Worm (Caenorhabditis elegans) whole organism, late embryonic: ENCODE data around the gene C33H5.1.

Source experiments
- C08G9.2 ChIP-seq: sonication (generic microtip); optimal IDR thresholded peaks from 2 replicates; lab custom pipeline; 2016; ENCODE audit warnings: mild to moderate bottlenecking, missing genetic modification characterization, moderate library complexity, missing compliant biosample characterization
- C38D4.7 ChIP-seq: fragments of 200-800 bp; sonication (Bioruptor generic); optimal IDR thresholded peaks from 2 replicates; lab custom pipeline; 2018; ENCODE audit warnings: mild to moderate bottlenecking, missing genetic modification characterization, moderate library complexity, missing compliant biosample characterization
- K02D7.2 ChIP-seq: sonication (generic microtip); optimal IDR thresholded peaks from 2 replicates; lab custom pipeline; 2017; ENCODE audit warnings: mild to moderate bottlenecking, missing genetic modification characterization, missing compliant biosample characterization
- K09A11.1 ChIP-seq: sonication (generic microtip); optimal IDR thresholded peaks from 2 replicates; lab custom pipeline; 2017; ENCODE audit warnings: antibody characterized with exemption, mild to moderate bottlenecking, missing genetic modification characterization, missing compliant biosample characterization; ENCODE audit not compliant: insufficient read depth
- T23F11.4 ChIP-seq: fragments of 200-800 bp; sonication (Bioruptor generic); optimal IDR thresholded peaks from 2 replicates; lab custom pipeline; 2018; ENCODE audit warnings: mild to moderate bottlenecking, missing genetic modification characterization, missing compliant biosample characterization
- ahr-1 ChIP-seq: sonication (generic microtip); optimal IDR thresholded peaks from 2 replicates; lab custom pipeline; 2016; ENCODE audit warnings: missing genetic modification characterization, missing compliant biosample characterization
- ceh-18 ChIP-seq: sonication (generic microtip); optimal IDR thresholded peaks from 2 replicates; lab custom pipeline; 2016; ENCODE audit warnings: missing genetic modification characterization, missing compliant biosample characterization
- ceh-2 ChIP-seq: sonication (generic microtip); optimal IDR thresholded peaks from 2 replicates; lab custom pipeline; 2016; ENCODE audit warnings: missing genotype, missing genetic modification characterization, missing compliant biosample characterization
- ceh-24 ChIP-seq: sonication (generic microtip); optimal IDR thresholded peaks from 2 replicates; lab custom pipeline; 2016; ENCODE audit warnings: mild to moderate bottlenecking, missing genetic modification characterization, missing compliant biosample characterization
- ceh-34 ChIP-seq: sonication (generic microtip); optimal IDR thresholded peaks from 2 replicates; lab custom pipeline; 2016; ENCODE audit warnings: mild to moderate bottlenecking, missing genetic modification characterization, missing compliant biosample characterization
- ceh-48 ChIP-seq: sonication (generic microtip); optimal IDR thresholded peaks from 2 replicates; lab custom pipeline; 2016; ENCODE audit warnings: missing genetic modification characterization, inconsistent platforms, missing compliant biosample characterization
- ceh-6 ChIP-seq: fragments of 200-800 bp; sonication (Bioruptor generic); optimal IDR thresholded peaks from 2 replicates; lab custom pipeline; 2018; ENCODE audit warnings: mild to moderate bottlenecking, missing genetic modification characterization, missing compliant biosample characterization
- che-1 ChIP-seq: sonication (generic microtip); optimal IDR thresholded peaks from 2 replicates; lab custom pipeline; 2016; ENCODE audit warnings: mild to moderate bottlenecking, missing genetic modification characterization, missing compliant biosample characterization
- elt-2 ChIP-seq: sonication (generic microtip); optimal IDR thresholded peaks from 2 replicates; lab custom pipeline; 2016; ENCODE audit warnings: missing genetic modification reagents, missing genetic modification characterization, missing compliant biosample characterization
- elt-4 ChIP-seq: sonication (generic microtip); optimal IDR thresholded peaks from 2 replicates; lab custom pipeline; 2016; ENCODE audit warnings: missing genetic modification characterization, missing compliant biosample characterization
- eyg-1 ChIP-seq: sonication (generic microtip); optimal IDR thresholded peaks from 2 replicates; lab custom pipeline; 2016; ENCODE audit warnings: missing genotype, missing genetic modification characterization, missing compliant biosample characterization
- fkh-10 ChIP-seq: fragments of 150-350 bp; optimal IDR thresholded peaks from 2 replicates; lab custom pipeline; 2014; ENCODE audit warnings: missing biosample characterization, missing genetic modification reagents, missing genetic modification characterization
- fkh-6 ChIP-seq: sonication (generic microtip); optimal IDR thresholded peaks from 2 replicates; lab custom pipeline; 2016; ENCODE audit warnings: missing genetic modification characterization, missing compliant biosample characterization
- hlh-13 ChIP-seq: fragments of 200-800 bp; sonication (Bioruptor generic); optimal IDR thresholded peaks from 2 replicates; lab custom pipeline; 2018; ENCODE audit warnings: mild to moderate bottlenecking, missing genetic modification characterization, missing compliant biosample characterization
- hlh-15 ChIP-seq: sonication (generic microtip); optimal IDR thresholded peaks from 2 replicates; lab custom pipeline; 2016; ENCODE audit warnings: missing genetic modification characterization, missing compliant biosample characterization
- hlh-30 ChIP-seq: sonication (generic microtip); optimal IDR thresholded peaks from 2 replicates; lab custom pipeline; 2017; ENCODE audit warnings: antibody characterized with exemption, missing genetic modification characterization, missing compliant biosample characterization; ENCODE audit not compliant: insufficient read depth
- hlh-8 ChIP-seq: sonication (generic microtip); optimal IDR thresholded peaks from 2 replicates; lab custom pipeline; 2016; ENCODE audit warnings: missing genotype, missing genetic modification characterization, missing compliant biosample characterization
- madf-2 ChIP-seq: sonication (generic microtip); optimal IDR thresholded peaks from 2 replicates; lab custom pipeline; 2017; ENCODE audit warnings: missing genetic modification characterization, missing compliant biosample characterization
- mec-3 ChIP-seq: sonication (generic microtip); optimal IDR thresholded peaks from 2 replicates; lab custom pipeline; 2016; ENCODE audit warnings: borderline replicate concordance, missing genetic modification characterization, missing compliant biosample characterization
- nfya-1 ChIP-seq: sonication (generic microtip); optimal IDR thresholded peaks from 2 replicates; lab custom pipeline; 2017; ENCODE audit warnings: missing genetic modification characterization, mild to moderate bottlenecking, missing compliant biosample characterization, antibody characterized with exemption, moderate library complexity
- nhr-232 ChIP-seq: sonication (generic microtip); optimal IDR thresholded peaks from 2 replicates; lab custom pipeline; 2016; ENCODE audit warnings: missing genetic modification characterization, missing compliant biosample characterization
- npax-4 ChIP-seq: sonication (generic microtip); optimal IDR thresholded peaks from 2 replicates; lab custom pipeline; 2016; ENCODE audit warnings: missing genetic modification characterization, missing compliant biosample characterization
- pax-1 ChIP-seq: fragments of 150-350 bp; optimal IDR thresholded peaks from 2 replicates; lab custom pipeline; 2014; ENCODE audit warnings: missing biosample characterization, missing genetic modification characterization
- pha-2 ChIP-seq: sonication (generic microtip); optimal IDR thresholded peaks from 2 replicates; lab custom pipeline; 2017; ENCODE audit warnings: mild to moderate bottlenecking, missing genetic modification characterization, missing compliant biosample characterization
- pros-1 ChIP-seq: fragments of 150-350 bp; optimal IDR thresholded peaks from 2 replicates; lab custom pipeline; 2014; ENCODE audit warnings: missing biosample characterization, missing genetic modification reagents, missing genetic modification characterization
- ref-2 ChIP-seq: sonication (generic microtip); optimal IDR thresholded peaks from 2 replicates; lab custom pipeline; 2016; ENCODE audit warnings: missing genetic modification characterization, missing compliant biosample characterization
- sdc-2 ChIP-seq: sonication (generic microtip); optimal IDR thresholded peaks from 2 replicates; lab custom pipeline; 2016; ENCODE audit warnings: missing genotype, missing genetic modification characterization, missing compliant biosample characterization
- syd-9 ChIP-seq: sonication (generic microtip); optimal IDR thresholded peaks from 2 replicates; lab custom pipeline; 2016; ENCODE audit warnings: mild to moderate bottlenecking, missing genetic modification characterization, moderate library complexity, missing compliant biosample characterization
- ttx-3 ChIP-seq: sonication (generic microtip); optimal IDR thresholded peaks from 2 replicates; lab custom pipeline; 2016; ENCODE audit warnings: missing genetic modification reagents, missing genetic modification characterization, missing compliant biosample characterization
- unc-42 ChIP-seq: sonication (generic microtip); optimal IDR thresholded peaks from 2 replicates; lab custom pipeline; 2016; ENCODE audit warnings: missing genotype, missing genetic modification characterization, missing compliant biosample characterization
- unc-55 ChIP-seq: sonication (generic microtip); optimal IDR thresholded peaks from 2 replicates; lab custom pipeline; 2017; ENCODE audit warnings: missing biosample characterization, missing genetic modification reagents, missing genetic modification characterization
- ztf-16 ChIP-seq: sonication (generic microtip); optimal IDR thresholded peaks from 2 replicates; lab custom pipeline; 2017; ENCODE audit warnings: missing genetic modification characterization, missing compliant biosample characterization

Gene C33H5.1

DNA sequence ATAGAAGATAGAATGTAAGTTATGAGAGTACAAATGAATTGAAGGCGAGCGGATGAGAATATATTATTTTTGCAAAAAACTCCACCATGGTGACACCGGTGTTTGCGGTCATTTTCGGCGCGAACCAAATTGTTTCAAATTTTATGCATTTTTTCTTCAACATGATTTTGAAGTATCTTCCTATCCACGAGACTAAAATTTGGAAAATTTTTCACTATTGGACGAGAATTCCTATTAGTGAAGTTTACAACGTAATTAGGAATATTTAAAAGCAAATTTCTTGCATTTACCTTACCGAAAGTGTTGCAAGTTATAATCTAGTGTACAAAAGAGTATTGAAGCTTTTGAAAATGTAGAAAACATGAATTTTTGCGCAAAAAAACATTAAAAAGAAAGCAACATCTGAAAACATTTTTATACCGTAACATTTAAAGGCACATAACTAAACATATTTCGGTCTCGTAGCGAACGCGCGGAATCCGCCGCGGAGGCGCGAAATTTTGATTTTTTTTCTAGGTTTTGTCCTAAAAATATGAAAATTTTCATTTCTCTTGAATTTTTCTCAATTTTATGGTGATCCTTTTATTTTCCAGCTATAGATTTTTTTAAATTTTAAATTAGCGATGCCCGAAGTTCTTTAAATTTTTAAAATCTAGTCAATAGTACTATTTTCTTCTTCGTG is 12.1 kb upstream of the C33H5.1 start, which contains the start of gene sgo-1:
Gene sgo-1, minus strand, starts transcription at position 51 of the 682 bp plus-strand sequence.
- TF ChIP-seq ceh-24 (tag; lab: Kevin White, UChicago) (no peak), pros-1 (tag; lab: Kevin White, UChicago) (no peak), sdc-2 (no peak), fkh-10 (GFP tag; lab: Kevin White, UChicago) (no peak), C38D4.7 (GFP tag; lab: Kevin White, UChicago) (no peak), nhr-232 (tag; lab: Kevin White, UChicago) (no peak), ztf-16 (tag; lab: Kevin White, UChicago) (no peak), ref-2 (no peak), hlh-8 (tag; lab: Kevin White, UChicago) (no peak), npax-4 (tag; lab: Kevin White, UChicago) (no peak), K09A11.1 (tag; lab: Kevin White, UChicago) (no peak), pha-2 (tag; lab: Kevin White, UChicago) (no peak)

DNA sequence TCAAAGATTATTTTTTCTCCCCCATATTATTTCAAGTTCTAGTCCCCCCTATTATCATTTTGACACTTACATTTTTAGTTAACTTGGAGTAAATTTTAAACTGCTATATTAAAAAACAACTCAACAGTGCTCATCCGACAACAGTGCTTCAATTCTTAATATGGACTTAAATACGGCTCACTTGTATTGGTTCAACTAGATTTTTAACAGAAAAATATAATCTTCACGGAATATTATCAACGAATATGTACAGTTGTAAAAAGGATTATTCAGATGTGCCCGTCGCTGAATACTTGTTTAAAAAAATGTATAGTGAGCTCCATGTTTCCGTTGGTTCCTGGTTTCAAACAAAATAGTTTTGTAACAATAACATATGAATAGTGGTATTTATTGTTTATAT is 8.4 kb upstream of the C33H5.1 start:
- no peak for TF ChIP-seq unc-42 (tag; lab: Kevin White, UChicago)
- TF ChIP-seq hlh-13 (GFP tag; lab: Kevin White, UChicago) = no peak
- no peak for TF ChIP-seq ceh-6 (GFP tag; lab: Kevin White, UChicago)
- no peak for TF ChIP-seq C08G9.2 (tag; lab: Kevin White, UChicago)
- TF ChIP-seq ceh-18 = no peak
- no peak for TF ChIP-seq T23F11.4
- no peak for TF ChIP-seq C38D4.7 (GFP tag; lab: Kevin White, UChicago)

DNA sequence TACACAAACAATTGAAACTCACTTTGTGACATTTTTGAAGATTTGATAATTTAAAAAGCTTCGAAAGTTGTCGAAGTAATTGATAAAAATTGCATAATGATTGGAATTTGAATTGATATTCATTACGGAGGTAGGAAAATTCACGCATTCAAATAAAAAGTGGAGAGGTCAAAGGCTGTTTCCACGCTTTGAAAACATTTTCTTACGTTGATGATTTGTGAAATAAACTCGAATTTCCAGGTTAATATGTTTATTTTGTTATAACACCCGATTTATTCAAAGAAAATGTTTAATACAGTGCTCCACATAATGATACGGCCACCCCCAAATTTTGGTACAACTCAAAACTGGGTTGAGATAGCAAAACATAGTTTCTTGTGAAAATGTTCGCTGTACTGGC is 5.5 kb upstream of the C33H5.1 start, which contains the start of gene C33H5.16:
Gene C33H5.16, minus strand, starts transcription at position 101 of the 400 bp plus-strand sequence.
- TF ChIP-seq syd-9 (no peak), K02D7.2 (no peak), ceh-48 (no peak), hlh-15 (tag; lab: Kevin White, UChicago) (no peak), ahr-1 (tag; lab: Kevin White, UChicago) (no peak), elt-2 (tag; lab: Kevin White, UChicago) (no peak), ref-2 (no peak), mec-3 (tag; lab: Kevin White, UChicago) (no peak), C38D4.7 (GFP tag; lab: Kevin White, UChicago) (no peak), eyg-1 (no peak), fkh-10 (GFP tag; lab: Kevin White, UChicago) (no peak), pax-1 (tag; lab: Kevin White, UChicago) (no peak), sdc-2 (no peak), madf-2 (tag; lab: Kevin White, UChicago) (no peak), ttx-3 (tag; lab: Kevin White, UChicago) (no peak), K09A11.1 (tag; lab: Kevin White, UChicago) (no peak)

DNA sequence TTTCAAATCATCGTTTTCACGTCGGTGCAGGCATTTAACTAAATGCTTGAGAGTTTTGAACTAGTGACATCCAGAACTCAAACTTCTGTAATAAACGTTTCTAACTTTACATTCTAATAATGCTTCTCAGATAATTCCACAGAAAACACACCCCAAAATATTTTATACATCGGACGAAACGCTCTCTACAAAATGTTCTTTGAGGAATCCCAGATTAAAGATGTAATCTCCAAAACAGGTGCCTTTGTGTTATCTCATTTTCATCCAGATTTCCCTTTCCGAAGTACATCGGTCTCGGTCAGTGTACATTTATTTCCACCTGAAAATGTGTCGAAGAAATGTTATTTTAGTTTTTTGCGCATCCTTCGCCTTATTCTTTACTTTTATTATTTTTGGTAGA is 4.0 kb upstream of the C33H5.1 start, which contains the start of gene C33H5.2:
Gene C33H5.2, plus strand, starts transcription at position 301 of the 400 bp plus-strand sequence.
- TF ChIP-seq ceh-18 (no peak), nfya-1 (tag; lab: Kevin White, UChicago) (no peak), fkh-6 (tag; lab: Kevin White, UChicago) (no peak), unc-55 (no peak), ceh-34 (tag; lab: Kevin White, UChicago) (no peak), fkh-10 (GFP tag; lab: Kevin White, UChicago) (no peak), ahr-1 (tag; lab: Kevin White, UChicago) (no peak), ztf-16 (tag; lab: Kevin White, UChicago) (no peak), hlh-8 (tag; lab: Kevin White, UChicago) (no peak), elt-4 (tag; lab: Kevin White, UChicago) (no peak), pax-1 (tag; lab: Kevin White, UChicago) (no peak), hlh-30 (tag; lab: Kevin White, UChicago) (no peak), ceh-2 (tag; lab: Kevin White, UChicago) (no peak), che-1 (tag; lab: Kevin White, UChicago) (no peak), madf-2 (tag; lab: Kevin White, UChicago) (no peak)
